Fruit fly (Drosophila melanogaster): ENCODE results near the gene Tim9b.

Tim9b gene

DNA sequence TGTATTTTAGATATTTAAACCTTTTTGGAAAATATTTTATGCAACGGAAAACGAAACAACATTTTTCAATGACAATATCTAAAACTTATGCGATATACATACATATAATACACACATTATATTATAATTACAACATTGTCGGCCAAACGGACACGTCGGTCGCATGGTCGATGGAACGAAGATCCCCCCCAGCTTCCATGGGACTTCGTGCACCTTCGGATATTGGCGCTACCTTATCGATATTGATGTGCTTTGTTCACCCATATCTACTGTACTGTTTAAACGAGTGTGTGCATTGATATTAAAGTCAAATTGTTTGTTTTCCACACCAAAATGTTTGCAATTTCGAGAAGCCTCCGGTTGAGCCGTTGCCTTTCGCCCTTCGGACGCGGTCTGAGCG, 7.1 kb upstream of the Tim9b start, which contains the start of gene CG14212:
TSS of gene CG14212 (plus strand) at position 301 of the 400 bp plus-strand sequence.
- TF ChIP-seq CG7045 (GFP tag; optimal IDR thresholded peaks at IDR 0.05) (no peak), Crg-1 (GFP tag; optimal IDR thresholded peaks at IDR 0.05) (no peak), ovo (GFP tag; optimal IDR thresholded peaks at IDR 0.05) (no peak), CG11617 (GFP tag; optimal IDR thresholded peaks at IDR 0.05) (no peak), Clk (GFP tag; optimal IDR thresholded peaks at IDR 0.05) (no peak), toe (GFP tag; optimal IDR thresholded peaks at IDR 0.05) (no peak), Hr96 (GFP tag; optimal IDR thresholded peaks at IDR 0.05) (no peak), CG12768 (GFP tag; optimal IDR thresholded peaks at IDR 0.05) (no peak), CG14711 (tag; optimal IDR thresholded peaks at IDR 0.05) (no peak), CG7101 (tag; optimal IDR thresholded peaks at IDR 0.05) (no peak), Mnt (GFP tag; optimal IDR thresholded peaks at IDR 0.05) (no peak)

- TF ChIP-seq Mnt (GFP tag; optimal IDR thresholded peaks at IDR 0.05) (peak; percentile 39), Hr96 (GFP tag; optimal IDR thresholded peaks at IDR 0.05) (no peak)
Observed at dm6 chrX:19622924-19623323, 4.6 kb upstream of the Tim9b start, which contains the start of the genes Naa20A and MKP-4. Naa20A (minus strand) TSS chrX:19623074. MKP-4 (plus strand) TSS chrX:19623114.

DNA sequence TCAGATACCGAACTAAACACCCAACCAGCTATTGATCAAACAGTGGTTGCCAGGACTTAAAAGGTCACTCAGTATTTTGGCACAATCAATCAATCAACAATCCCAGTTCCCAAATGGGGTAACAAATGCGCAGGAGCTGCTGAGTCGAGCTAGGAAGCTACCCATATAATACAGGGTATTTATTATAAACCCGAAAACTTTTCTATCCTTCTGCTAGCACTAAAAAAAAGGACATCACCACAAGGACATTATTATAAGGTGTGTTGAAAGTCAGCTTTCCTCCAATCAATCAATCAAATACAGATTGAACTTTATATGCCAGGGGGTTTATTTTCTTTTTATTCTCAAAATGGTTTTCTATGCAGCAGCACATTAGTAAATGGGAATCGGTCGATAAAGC, 2.8 kb upstream of the Tim9b start, which contains the start of gene CG14221:
TSS of gene CG14221 (minus strand) at position 101 of the 400 bp plus-strand sequence.
- no peak for TF ChIP-seq CG5204 (GFP tag; optimal IDR thresholded peaks at IDR 0.05)
- TF ChIP-seq cic (GFP tag; optimal IDR thresholded peaks at IDR 0.05), result no peak
- no peak for TF ChIP-seq cnc (optimal IDR thresholded peaks at IDR 0.05)
- TF ChIP-seq CG7045 (GFP tag; optimal IDR thresholded peaks at IDR 0.05), result no peak
- no peak for TF ChIP-seq Crg-1 (GFP tag; optimal IDR thresholded peaks at IDR 0.05)
- no peak for TF ChIP-seq CG1620 (GFP tag; optimal IDR thresholded peaks at IDR 0.05)
- no peak for TF ChIP-seq toe (GFP tag; optimal IDR thresholded peaks at IDR 0.05)
- no peak for TF ChIP-seq CG12768 (GFP tag; optimal IDR thresholded peaks at IDR 0.05)
- TF ChIP-seq bab1 (GFP tag; optimal IDR thresholded peaks at IDR 0.05), result no peak
- TF ChIP-seq Hr96 (GFP tag; optimal IDR thresholded peaks at IDR 0.05), result no peak
- no peak for TF ChIP-seq ovo (GFP tag; optimal IDR thresholded peaks at IDR 0.05)
- no peak for TF ChIP-seq Mnt (GFP tag; optimal IDR thresholded peaks at IDR 0.05)
- no peak for TF ChIP-seq CG33017 (tag; optimal IDR thresholded peaks at IDR 0.05)
- TF ChIP-seq CG14711 (tag; optimal IDR thresholded peaks at IDR 0.05), result no peak
- TF ChIP-seq CG11617 (GFP tag; optimal IDR thresholded peaks at IDR 0.05), result no peak

- TF ChIP-seq Mnt (GFP tag; optimal IDR thresholded peaks at IDR 0.05) (peak; percentile 97), kay (GFP tag; ENCODE audit: borderline replicate concordance) (no peak), tj (GFP tag; optimal IDR thresholded peaks at IDR 0.05) (no peak), CG11617 (GFP tag; optimal IDR thresholded peaks at IDR 0.05) (peak; percentile 1), CG5204 (GFP tag; optimal IDR thresholded peaks at IDR 0.05) (no peak), bab1 (GFP tag; optimal IDR thresholded peaks at IDR 0.05) (peak; percentile 65), cnc (optimal IDR thresholded peaks at IDR 0.05) (peak; percentile 73 to 89), CG12768 (GFP tag; optimal IDR thresholded peaks at IDR 0.05) (no peak), toe (GFP tag; optimal IDR thresholded peaks at IDR 0.05) (no peak)
Observed at dm6 chrX:19615990-19616663, 2.2 kb downstream of the Tim9b start, which contains the start of gene CG14210. CG14210 (plus strand) TSS chrX:19616196.

- TF ChIP-seq cic (GFP tag; optimal IDR thresholded peaks at IDR 0.05) (no peak), CG12768 (GFP tag; optimal IDR thresholded peaks at IDR 0.05) (no peak), CG14711 (tag; optimal IDR thresholded peaks at IDR 0.05) (peak; percentile 38), CG7045 (GFP tag; optimal IDR thresholded peaks at IDR 0.05) (no peak), kay (GFP tag; ENCODE audit: borderline replicate concordance) (no peak), pad (GFP tag; optimal IDR thresholded peaks at IDR 0.05) (peak; percentile 39), CG33017 (tag; optimal IDR thresholded peaks at IDR 0.05) (no peak), ovo (GFP tag; optimal IDR thresholded peaks at IDR 0.05) (no peak), toe (GFP tag; optimal IDR thresholded peaks at IDR 0.05) (no peak), Clk (GFP tag; optimal IDR thresholded peaks at IDR 0.05) (no peak), CG1620 (GFP tag; optimal IDR thresholded peaks at IDR 0.05) (no peak), Mnt (GFP tag; optimal IDR thresholded peaks at IDR 0.05) (peak; percentile 68), Hr96 (GFP tag; optimal IDR thresholded peaks at IDR 0.05) (no peak), bab1 (GFP tag; optimal IDR thresholded peaks at IDR 0.05) (peak; percentile 82), Crg-1 (GFP tag; optimal IDR thresholded peaks at IDR 0.05) (peak; percentile 46), CG7101 (tag; optimal IDR thresholded peaks at IDR 0.05) (peak; percentile 81), CG11617 (GFP tag; optimal IDR thresholded peaks at IDR 0.05) (peak; percentile 71), cnc (optimal IDR thresholded peaks at IDR 0.05) (no peak), CG5204 (GFP tag; optimal IDR thresholded peaks at IDR 0.05) (no peak), tj (GFP tag; optimal IDR thresholded peaks at IDR 0.05) (peak; percentile 32)
Observed at dm6 chrX:19613473-19613872, 4.9 kb downstream of the Tim9b start.

DNA sequence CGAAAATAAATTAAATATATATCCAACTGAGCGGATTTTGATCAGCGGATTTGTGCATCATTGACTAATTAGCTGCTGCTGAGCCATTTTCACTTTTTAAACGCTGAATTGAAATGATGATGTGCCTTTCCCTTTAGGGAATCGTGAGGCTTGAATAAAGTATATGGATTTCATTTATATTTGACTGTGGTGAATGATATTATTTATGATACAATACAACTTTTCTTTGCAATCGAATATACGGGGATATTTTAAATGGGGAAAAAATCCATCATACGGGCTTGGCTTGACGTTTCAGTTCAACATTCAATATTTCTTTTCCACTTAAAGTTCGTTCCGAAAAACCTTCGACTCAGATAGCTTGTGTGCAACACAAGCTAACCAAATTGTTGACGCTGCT, 7.1 kb downstream of the Tim9b start, which contains the start of the genes Shawn and Tyler:
TSS of gene Shawn (plus strand) at position 301 of the 400 bp plus-strand sequence.
TSS of gene Tyler (plus strand) at position 301 of the 400 bp plus-strand sequence.
- TF ChIP-seq cic (GFP tag; optimal IDR thresholded peaks at IDR 0.05), result no peak
- no peak for TF ChIP-seq kay (GFP tag; ENCODE audit: borderline replicate concordance)
- no peak for TF ChIP-seq CG7101 (tag; optimal IDR thresholded peaks at IDR 0.05)
- TF ChIP-seq pad (GFP tag; optimal IDR thresholded peaks at IDR 0.05), result no peak
- no peak for TF ChIP-seq toe (GFP tag; optimal IDR thresholded peaks at IDR 0.05)
- TF ChIP-seq Mnt (GFP tag; optimal IDR thresholded peaks at IDR 0.05), result no peak
- TF ChIP-seq CG33017 (tag; optimal IDR thresholded peaks at IDR 0.05), result no peak
- TF ChIP-seq Hr96 (GFP tag; optimal IDR thresholded peaks at IDR 0.05), result no peak
